Fruit fly (Drosophila melanogaster): ENCODE data around the gene Mayo.

The Mayo gene

dm6 chr3R:31059807-31060707 is 48.9 kb downstream of the Mayo start (continued):
- 0 out of 2 replicates have a peak, but pooled peaks have one; percentile 30 for TF ChIP-seq dati (GFP tag; IDR thresholded peaks at IDR 0.05)
- no peak for TF ChIP-seq CG10565 (GFP tag; optimal IDR thresholded peaks at IDR 0.05)
- no peak for TF ChIP-seq crp (GFP tag; optimal IDR thresholded peaks at IDR 0.05)
- TF ChIP-seq zen (tag; optimal IDR thresholded peaks at IDR 0.05), result no peak
- no peak for TF ChIP-seq CG2199 (GFP tag; IDR thresholded peaks at IDR 0.05)
- no peak for TF ChIP-seq da (GFP tag; optimal IDR thresholded peaks at IDR 0.05)
- no peak for TF ChIP-seq CkIIα-i1 (GFP tag; IDR thresholded peaks at IDR 0.05)
- TF ChIP-seq Dref (GFP tag; IDR thresholded peaks at IDR 0.05), result no peak
- peak; percentile 35; the same call in 1 of the 3 replicates for TF ChIP-seq otp (GFP tag; IDR thresholded peaks at IDR 0.05)
- TF ChIP-seq sna (GFP tag; IDR thresholded peaks at IDR 0.05; ENCODE audit: partially characterized antibody), result no peak
- TF ChIP-seq CG13775 (GFP tag; optimal IDR thresholded peaks at IDR 0.05), result peak; percentile 33
- no peak for TF ChIP-seq Sry-β (GFP tag; optimal IDR thresholded peaks at IDR 0.05)
- TF ChIP-seq CG3726 (GFP tag; IDR thresholded peaks at IDR 0.05), result no peak
- TF ChIP-seq CG14050 (GFP tag; IDR thresholded peaks at IDR 0.05), result peak; percentile 38; the same call in 2 of the 3 replicates
- TF ChIP-seq CG13296 (GFP tag; optimal IDR thresholded peaks at IDR 0.05), result no peak
- no peak for TF ChIP-seq Hr3 (GFP tag; optimal IDR thresholded peaks at IDR 0.05)
- TF ChIP-seq phol (tag; optimal IDR thresholded peaks at IDR 0.05), result peak; percentile 48
- TF ChIP-seq CG15601 (tag; optimal IDR thresholded peaks at IDR 0.05), result no peak
- no peak for TF ChIP-seq Fer1 (GFP tag; optimal IDR thresholded peaks at IDR 0.05)
- no peak for TF ChIP-seq CG16813 (GFP tag; IDR thresholded peaks at IDR 0.05; ENCODE audit: partially characterized antibody)
- TF ChIP-seq Poxn (GFP tag; IDR thresholded peaks at IDR 0.05), result no peak
- TF ChIP-seq sens (GFP tag), result peak; percentile 92
- TF ChIP-seq trem (tag; optimal IDR thresholded peaks at IDR 0.05), result peak; percentile 9
- no peak for TF ChIP-seq cato (GFP tag; optimal IDR thresholded peaks at IDR 0.05; ENCODE audit: borderline replicate concordance)
- no peak for TF ChIP-seq cad (GFP tag; optimal IDR thresholded peaks at IDR 0.05)
- TF ChIP-seq CG14667 (GFP tag; IDR thresholded peaks at IDR 0.05), result no peak
- no peak for TF ChIP-seq CG8281 (tag; optimal IDR thresholded peaks at IDR 0.05)
- no peak for TF ChIP-seq zen2 (GFP tag; IDR thresholded peaks at IDR 0.05; ENCODE audit: partially characterized antibody)
- peak; percentile 11 for TF ChIP-seq CG10543 (GFP tag; optimal IDR thresholded peaks at IDR 0.05)
- TF ChIP-seq Asciz (GFP tag; optimal IDR thresholded peaks at IDR 0.05), result no peak
- no peak for TF ChIP-seq CG15696 (tag; optimal IDR thresholded peaks at IDR 0.05)
- peak; percentile 31 for TF ChIP-seq her (GFP tag; optimal IDR thresholded peaks at IDR 0.05)
- no peak for TF ChIP-seq Adf1 (GFP tag; IDR thresholded peaks at IDR 0.05)
- TF ChIP-seq Aef1 (GFP tag; IDR thresholded peaks at IDR 0.05), result peak; percentile 57; the same call in 2 of the 3 replicates
- no peak for TF ChIP-seq CG15011 (GFP tag; optimal IDR thresholded peaks at IDR 0.05)
- peak; percentile 67 for TF ChIP-seq ara (GFP tag; IDR thresholded peaks at IDR 0.05)
- no peak for TF ChIP-seq luna (GFP tag; optimal IDR thresholded peaks at IDR 0.05)
- TF ChIP-seq CG18764 (GFP tag; optimal IDR thresholded peaks at IDR 0.05), result no peak
- 0 out of 3 replicates have a peak, but pooled peaks have one; percentile 39 for TF ChIP-seq CG14860 (GFP tag; IDR thresholded peaks at IDR 0.05; ENCODE audit: partially characterized antibody)
- TF ChIP-seq Taf1 (GFP tag; IDR thresholded peaks at IDR 0.05), result no peak
- no peak for TF ChIP-seq CG31388 (GFP tag; optimal IDR thresholded peaks at IDR 0.05)
- peak; percentile 31; the same call in 1 of the 2 replicates for TF ChIP-seq CG32767 (GFP tag; IDR thresholded peaks at IDR 0.05)
- no peak for TF ChIP-seq CG9727 (GFP tag; optimal IDR thresholded peaks at IDR 0.05)
- TF ChIP-seq sc (optimal IDR thresholded peaks at IDR 0.05), result no peak
- TF ChIP-seq sc (GFP tag; optimal IDR thresholded peaks at IDR 0.05), result no peak
- no peak for TF ChIP-seq rib (GFP tag; IDR thresholded peaks at IDR 0.05)
- peak; percentile 49 for TF ChIP-seq CG17328 (GFP tag; IDR thresholded peaks at IDR 0.05)
- no peak for TF ChIP-seq aop (GFP tag; IDR thresholded peaks at IDR 0.05)
- TF ChIP-seq CG12744 (GFP tag; optimal IDR thresholded peaks at IDR 0.05), result no peak

All from whole organism, embryonic.